Fruit fly (Drosophila melanogaster) whole organism, embryonic: ENCODE results near the gene CG31560.

Source experiments
- BEAF-32 ChIP-seq: fragments of 200-800 bp; sonication (Bioruptor generic); optimal IDR thresholded peaks from 3 replicates; lab custom pipeline; 2017; ENCODE audit warnings: missing biosample characterization, missing genetic modification characterization, mild to moderate bottlenecking, moderate library complexity, missing genetic modification reagents
- CG11504 ChIP-seq: fragments of 200-800 bp; sonication (Bioruptor generic); optimal IDR thresholded peaks from 3 replicates; lab custom pipeline; 2019; ENCODE audit warnings: missing biosample characterization, mild to moderate bottlenecking, missing genetic modification characterization, moderate library complexity
- CG12155 ChIP-seq: fragments of 200-800 bp; sonication (Bioruptor generic); optimal IDR thresholded peaks from 3 replicates; lab custom pipeline; 2016; ENCODE audit warnings: missing biosample characterization, missing genetic modification characterization
- CG12659 ChIP-seq: fragments of 200-800 bp; sonication (Bioruptor generic); optimal IDR thresholded peaks from 3 replicates; lab custom pipeline; 2017; ENCODE audit warnings: mild to moderate bottlenecking, missing biosample characterization, missing genetic modification reagents, missing genetic modification characterization
- CG13287 ChIP-seq: fragments of 200-800 bp; sonication (Bioruptor generic); IDR thresholded peaks from 2 replicates; pipeline ENCODE4 v1.3.6; 2022; ENCODE audit warnings: missing biosample characterization, missing genetic modification characterization; ENCODE audit not compliant: partially characterized antibody
- CG16863 ChIP-seq: fragments of 200-800 bp; sonication (Bioruptor generic); optimal IDR thresholded peaks from 3 replicates; lab custom pipeline; 2016; ENCODE audit warnings: missing biosample characterization, missing genetic modification characterization
- CG17568 ChIP-seq: fragments of 200-800 bp; sonication (Bioruptor generic); optimal IDR thresholded peaks from 2 replicates; lab custom pipeline; 2018; ENCODE audit warnings: missing biosample characterization, mild to moderate bottlenecking, missing genetic modification characterization, moderate library complexity
- CG17829 ChIP-seq: fragments of 200-800 bp; optimal IDR thresholded peaks from 2 replicates; lab custom pipeline; 2019; ENCODE audit warnings: missing biosample characterization, mild to moderate bottlenecking, missing genetic modification characterization, moderate library complexity
- CG18764 ChIP-seq: fragments of 200-800 bp; sonication (Bioruptor generic); optimal IDR thresholded peaks from 3 replicates; lab custom pipeline; 2016; ENCODE audit warnings: missing biosample characterization, missing genetic modification characterization
- CG2120 ChIP-seq: fragments of 200-800 bp; sonication (Bioruptor generic); optimal IDR thresholded peaks from 3 replicates; lab custom pipeline; 2016; ENCODE audit warnings: missing biosample characterization, missing genetic modification characterization
- CG30403 ChIP-seq: fragments of 200-800 bp; sonication (Bioruptor generic); optimal IDR thresholded peaks from 3 replicates; lab custom pipeline; 2016; ENCODE audit warnings: missing biosample characterization, missing genetic modification characterization
- CG3726 ChIP-seq: fragments of 200-800 bp; sonication (Bioruptor generic); IDR thresholded peaks from 3 replicates; pipeline ENCODE4, ENCODE4 v1.3.6; 2022; ENCODE audit warnings: missing biosample characterization, missing genetic modification characterization
- CG3995 ChIP-seq: fragments of 200-800 bp; sonication (Bioruptor generic); optimal IDR thresholded peaks from 3 replicates; lab custom pipeline; 2016; ENCODE audit warnings: missing biosample characterization, missing genetic modification characterization
- CG4404 ChIP-seq: fragments of 200-800 bp; sonication (Bioruptor generic); IDR thresholded peaks from 2 replicates; pipeline ENCODE4 v1.3.6; 2022; ENCODE audit warnings: missing biosample characterization, missing genetic modification characterization
- CG4707 ChIP-seq: fragments of 200-800 bp; sonication (Bioruptor generic); optimal IDR thresholded peaks from 2 replicates; lab custom pipeline; 2018; ENCODE audit warnings: missing biosample characterization, mild to moderate bottlenecking, missing genetic modification characterization, moderate library complexity
- CG5245 ChIP-seq: fragments of 200-800 bp; sonication (Bioruptor generic); optimal IDR thresholded peaks from 3 replicates; lab custom pipeline; 2016; ENCODE audit warnings: missing biosample characterization, missing genetic modification characterization
- CG7271 ChIP-seq: fragments of 200-800 bp; sonication (Bioruptor generic); optimal IDR thresholded peaks from 2 replicates; lab custom pipeline; 2018; ENCODE audit warnings: missing biosample characterization, mild to moderate bottlenecking, missing genetic modification characterization, moderate library complexity
- CG7372 ChIP-seq: fragments of 200-800 bp; sonication (Bioruptor generic); IDR thresholded peaks from 2 replicates; pipeline ENCODE4 v1.3.6; 2022; ENCODE audit warnings: missing biosample characterization, missing genetic modification characterization
- CG9437 ChIP-seq: fragments of 200-800 bp; sonication (Bioruptor generic); optimal IDR thresholded peaks from 2 replicates; lab custom pipeline; 2018; ENCODE audit warnings: missing biosample characterization, mild to moderate bottlenecking, missing genetic modification characterization
- CG9727 ChIP-seq: fragments of 200-800 bp; sonication (Bioruptor generic); optimal IDR thresholded peaks from 3 replicates; lab custom pipeline; 2017; ENCODE audit warnings: missing biosample characterization, mild to moderate bottlenecking, missing genetic modification characterization
- CG9932 ChIP-seq: fragments of 200-800 bp; sonication (Bioruptor generic); IDR thresholded peaks from 2 replicates; pipeline ENCODE4 v1.3.6; 2022; ENCODE audit warnings: missing biosample characterization, missing genetic modification characterization
- CrebB ChIP-seq: fragments of 200-800 bp; sonication (Bioruptor generic); optimal IDR thresholded peaks from 3 replicates; lab custom pipeline; 2018; ENCODE audit warnings: missing biosample characterization, mild to moderate bottlenecking, missing genetic modification characterization
- Fer2 ChIP-seq: fragments of 200-800 bp; sonication (Bioruptor generic); optimal IDR thresholded peaks from 2 replicates; lab custom pipeline; 2018; ENCODE audit warnings: missing biosample characterization, mild to moderate bottlenecking, missing genetic modification characterization, moderate library complexity
- Kr ChIP-seq: fragments of 200-800 bp; sonication (Bioruptor generic); optimal IDR thresholded peaks from 2 replicates; lab custom pipeline; 2017; ENCODE audit warnings: missing biosample characterization, mild to moderate bottlenecking, missing genetic modification characterization
- Lhr ChIP-seq: fragments of 200-800 bp; sonication (Bioruptor generic); optimal IDR thresholded peaks from 3 replicates; lab custom pipeline; 2017; ENCODE audit warnings: mild to moderate bottlenecking, missing biosample characterization, missing genetic modification reagents, missing genetic modification characterization
- MTF-1 ChIP-seq: fragments of 200-800 bp; sonication (Bioruptor generic); optimal IDR thresholded peaks from 2 replicates; lab custom pipeline; 2018; ENCODE audit warnings: missing biosample characterization, mild to moderate bottlenecking, missing genetic modification characterization, borderline replicate concordance
- Mad ChIP-seq: fragments of 200-800 bp; sonication (Bioruptor generic); optimal IDR thresholded peaks from 2 replicates; lab custom pipeline; 2016; ENCODE audit warnings: missing biosample characterization, missing genetic modification characterization
- Mrtf ChIP-seq: fragments of 200-800 bp; sonication (Bioruptor generic); IDR thresholded peaks from 3 replicates; pipeline ENCODE4 v1.3.6; 2022; ENCODE audit warnings: missing biosample characterization, missing genetic modification characterization
- Opbp ChIP-seq: fragments of 200-800 bp; sonication (Bioruptor generic); IDR thresholded peaks from 3 replicates; pipeline ENCODE4 v1.3.6; 2022; ENCODE audit warnings: missing biosample characterization, missing genetic modification characterization; ENCODE audit not compliant: partially characterized antibody
- PHDP ChIP-seq: fragments of 200-800 bp; sonication (Bioruptor generic); optimal IDR thresholded peaks from 3 replicates; lab custom pipeline; 2018; ENCODE audit warnings: missing biosample characterization, mild to moderate bottlenecking, missing genetic modification characterization, moderate library complexity
- Rfx ChIP-seq: fragments of 200-800 bp; sonication (Bioruptor generic); IDR thresholded peaks from 2 replicates; pipeline ENCODE4 v1.3.6; 2022; ENCODE audit warnings: missing biosample characterization, missing genetic modification characterization
- Trl ChIP-seq, 3 experiments: fragments of >200 bp in 2 of 3; fragments of 200-800 bp in 1 of 3; sonication (Bioruptor generic) in 1 of 3; optimal IDR thresholded peaks; 2 replicates in 1 of 3; 3 replicates in 2 of 3; lab custom pipeline; 2016 to 2017; ENCODE audit warnings: missing biosample characterization in 1 of 3, missing genetic modification characterization in 1 of 3
- bcd ChIP-seq: fragments of 200-800 bp; sonication (Bioruptor generic); optimal IDR thresholded peaks from 2 replicates; lab custom pipeline; 2017; ENCODE audit warnings: missing biosample characterization, mild to moderate bottlenecking, missing genetic modification characterization
- crc ChIP-seq: fragments of 200-800 bp; sonication (Bioruptor generic); optimal IDR thresholded peaks from 2 replicates; lab custom pipeline; 2016; ENCODE audit warnings: missing biosample characterization, missing genetic modification characterization
- crol ChIP-seq: fragments of 200-800 bp; sonication (Bioruptor generic); IDR thresholded peaks from 2 replicates; pipeline ENCODE4 v1.3.6; 2022; ENCODE audit warnings: missing biosample characterization, missing genetic modification characterization
- dm ChIP-seq: fragments of 200-800 bp; sonication (Bioruptor generic); optimal IDR thresholded peaks from 3 replicates; lab custom pipeline; 2016; ENCODE audit warnings: missing biosample characterization, missing genetic modification characterization
- fd64A ChIP-seq: fragments of 200-800 bp; sonication (Bioruptor generic); optimal IDR thresholded peaks from 3 replicates; lab custom pipeline; 2018; ENCODE audit warnings: missing biosample characterization, mild to moderate bottlenecking, missing genetic modification characterization
- fru ChIP-seq: fragments of >200 bp; optimal IDR thresholded peaks from 2 replicates; lab custom pipeline; 2017
- gem ChIP-seq: fragments of 200-800 bp; sonication (Bioruptor generic); optimal IDR thresholded peaks from 2 replicates; lab custom pipeline; 2019; ENCODE audit warnings: missing biosample characterization, mild to moderate bottlenecking, missing genetic modification characterization, moderate library complexity
- hb ChIP-seq: fragments of 200-800 bp; sonication (Bioruptor generic); IDR thresholded peaks from 3 replicates; pipeline ENCODE4 v1.3.6; 2022; ENCODE audit warnings: missing biosample characterization, missing genetic modification characterization; ENCODE audit not compliant: partially characterized antibody
- jigr1 ChIP-seq: fragments of 200-800 bp; sonication (Bioruptor generic); IDR thresholded peaks from 3 replicates; pipeline ENCODE4 v1.3.6; 2022; ENCODE audit warnings: missing biosample characterization, missing genetic modification characterization
- knrl ChIP-seq: fragments of 200-800 bp; sonication (Bioruptor generic); IDR thresholded peaks from 3 replicates; pipeline ENCODE4 v1.3.6; 2022; ENCODE audit warnings: missing biosample characterization, missing genetic modification characterization; ENCODE audit not compliant: partially characterized antibody
- nmo ChIP-seq: fragments of 200-800 bp; sonication (Bioruptor generic); optimal IDR thresholded peaks from 2 replicates; lab custom pipeline; 2018; ENCODE audit warnings: missing biosample characterization, mild to moderate bottlenecking, missing genetic modification characterization, moderate library complexity
- org-1 ChIP-seq: fragments of 200-800 bp; sonication (Bioruptor generic); optimal IDR thresholded peaks from 2 replicates; lab custom pipeline; 2017; ENCODE audit warnings: missing biosample characterization, missing genetic modification characterization
- p53 ChIP-seq: fragments of 200-800 bp; sonication (Bioruptor generic); optimal IDR thresholded peaks from 2 replicates; lab custom pipeline; 2016; ENCODE audit warnings: missing biosample characterization, missing genetic modification characterization
- pum ChIP-seq: fragments of 200-800 bp; sonication (Bioruptor generic); optimal IDR thresholded peaks from 2 replicates; lab custom pipeline; 2016; ENCODE audit warnings: missing biosample characterization, missing genetic modification characterization
- pzg ChIP-seq: fragments of 200-800 bp; sonication (Bioruptor generic); optimal IDR thresholded peaks from 3 replicates; lab custom pipeline; 2018; ENCODE audit warnings: missing biosample characterization, mild to moderate bottlenecking, missing genetic modification characterization, moderate library complexity
- vnd ChIP-seq: fragments of 200-800 bp; sonication (Bioruptor generic); IDR thresholded peaks from 3 replicates; pipeline ENCODE4 v1.3.6; 2022; ENCODE audit warnings: missing biosample characterization, missing genetic modification characterization; ENCODE audit not compliant: partially characterized antibody
- vvl ChIP-seq: fragments of 200-800 bp; sonication (Bioruptor generic); IDR thresholded peaks from 2 replicates; pipeline ENCODE4 v1.3.6; 2022; ENCODE audit warnings: missing biosample characterization, missing genetic modification characterization
- zen2 ChIP-seq: fragments of 200-800 bp; sonication (Bioruptor generic); IDR thresholded peaks from 3 replicates; pipeline ENCODE4 v1.3.6; 2022; ENCODE audit warnings: missing biosample characterization, missing genetic modification characterization; ENCODE audit not compliant: partially characterized antibody

The CG31560 gene

dm6 chr3R:6345814-6346213 lies 36.0 kb downstream of the CG31560 start, which contains the start of the genes SmD2 and CG18048 (continued):
- TF ChIP-seq hb (peak; percentile 57; the same call in 1 of the 3 replicates), pzg (GFP tag; lab: Kevin White, UChicago) (peak; percentile 69), CG12659 (GFP tag; lab: Kevin White, UChicago) (peak; percentile 47), p53 (GFP tag; lab: Kevin White, UChicago) (no peak), Kr (GFP tag; lab: Kevin White, UChicago) (no peak), org-1 (GFP tag; lab: Kevin White, UChicago) (no peak), Lhr (GFP tag; lab: Kevin White, UChicago) (peak; percentile 57), CG17568 (GFP tag; lab: Kevin White, UChicago) (no peak), CG9932 (GFP tag; lab: Robert Waterston, UW) (peak; percentile 30; the same call in 1 of the 2 replicates), CG16863 (no peak), zen2 (no peak; the same call in 2 of the 3 replicates), crol (GFP tag; lab: Robert Waterston, UW) (no peak), knrl (peak; percentile 87), jigr1 (GFP tag; lab: Robert Waterston, UW) (no peak), CG5245 (GFP tag; lab: Kevin White, UChicago) (no peak), fd64A (no peak), pum (GFP tag; lab: Kevin White, UChicago) (no peak), CG12155 (GFP tag; lab: Kevin White, UChicago) (peak; percentile 12), Rfx (GFP tag; lab: Robert Waterston, UW) (no peak), Trl (optimal IDR thresholded peaks at IDR 0.05; lab: Kevin White, UChicago) (no peak), Trl (GFP tag; optimal IDR thresholded peaks at IDR 0.05; lab: Kevin White, UChicago) (no peak), vnd (GFP tag; lab: Robert Waterston, UW) (peak; percentile 75), CG2120 (GFP tag; lab: Kevin White, UChicago) (peak; percentile 14), CG7372 (GFP tag; lab: Robert Waterston, UW) (no peak), CG30403 (GFP tag; lab: Kevin White, UChicago) (peak; percentile 24), vvl (GFP tag; lab: Robert Waterston, UW) (no peak), CG9727 (GFP tag; lab: Kevin White, UChicago) (peak; percentile 14), nmo (peak; percentile 70), Mrtf (no peak), CrebB (no peak), dm (GFP tag; lab: Kevin White, UChicago) (peak; percentile 68), Fer2 (tag; lab: Kevin White, UChicago) (no peak), CG13287 (GFP tag; lab: Robert Waterston, UW) (peak; percentile 85), CG9437 (GFP tag; lab: Kevin White, UChicago) (no peak), crc (no peak), CG3726 (GFP tag; lab: Robert Waterston, UW) (no peak), CG3995 (GFP tag; lab: Kevin White, UChicago) (peak; percentile 70), Opbp (GFP tag; lab: Robert Waterston, UW) (peak; percentile 65; the same call in 1 of the 3 replicates), MTF-1 (no peak), CG7271 (tag; lab: Kevin White, UChicago) (no peak), PHDP (tag; lab: Kevin White, UChicago) (no peak), CG17829 (tag; lab: Kevin White, UChicago) (peak; percentile 45), BEAF-32 (peak; percentile 88), CG4707 (no peak), gem (tag; lab: Kevin White, UChicago) (peak; percentile 46), bcd (GFP tag; lab: Kevin White, UChicago) (peak; percentile 12), CG11504 (peak; percentile 38), Mad (no peak), CG4404 (GFP tag; lab: Robert Waterston, UW) (no peak), CG18764 (no peak), fru (no peak)
